Worm (Caenorhabditis elegans): Measurements from ENCODE around the gene F09B12.3.

DNA sequence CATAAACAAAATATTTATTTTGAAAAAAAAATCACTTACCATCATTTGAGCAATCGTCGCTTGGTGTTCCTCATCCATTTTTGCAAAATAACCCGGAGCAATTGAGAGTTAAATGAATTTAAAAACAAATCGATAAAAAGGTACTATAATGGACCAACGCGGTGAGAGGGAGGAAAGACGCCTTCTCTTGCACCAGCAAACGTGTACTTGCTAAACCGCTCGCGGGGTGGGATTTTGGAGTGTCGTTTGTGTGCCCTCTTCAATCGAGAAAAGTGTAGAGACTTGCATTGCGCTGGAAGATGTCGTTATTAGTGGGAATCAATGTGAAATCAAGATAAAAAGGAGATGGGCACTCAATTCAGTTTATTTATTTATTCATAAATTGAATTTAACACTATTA is 14.0 kb downstream of the F09B12.3 start, which contains the start of gene H40L08.1:
- TF ChIP-seq elt-2 (tag; optimal IDR thresholded peaks at IDR 0.05) (peak; percentile 38), pha-4 (tag; optimal IDR thresholded peaks at IDR 0.05) (no peak), eyg-1 (tag; optimal IDR thresholded peaks at IDR 0.05) (no peak), nhr-11 (tag; optimal IDR thresholded peaks at IDR 0.05) (no peak), hlh-8 (tag; optimal IDR thresholded peaks at IDR 0.05) (no peak), ama-1 (optimal IDR thresholded peaks at IDR 0.05) (no peak), lin-11 (tag; optimal IDR thresholded peaks at IDR 0.05) (no peak), pqm-1 (tag; optimal IDR thresholded peaks at IDR 0.05) (no peak), fax-1 (tag; optimal IDR thresholded peaks at IDR 0.05) (no peak), pros-1 (tag; optimal IDR thresholded peaks at IDR 0.05) (no peak), ceh-30 (tag; optimal IDR thresholded peaks at IDR 0.05) (no peak), F13H6.1 (tag; optimal IDR thresholded peaks at IDR 0.05) (no peak), tbx-2 (tag; optimal IDR thresholded peaks at IDR 0.05) (no peak)

All from whole organism, late embryonic.